Fruit fly (Drosophila melanogaster) whole organism, prepupa: Measurements from ENCODE around the gene Tet.
A peak's percentile ranks its signal among the peaks of the same experiment; 100 is the strongest.

Experiments used
- Blimp-1 ChIP-seq: fragments of 200-800 bp; sonication (Bioruptor generic); optimal IDR thresholded peaks from 3 replicates; lab custom pipeline; 2017; ENCODE audit warnings: missing biosample characterization, missing genetic modification characterization, mild to moderate bottlenecking, moderate library complexity, missing genetic modification reagents
- CG10669 ChIP-seq: fragments of 200-800 bp; sonication (Bioruptor generic); optimal IDR thresholded peaks from 3 replicates; lab custom pipeline; 2018; ENCODE audit warnings: missing biosample characterization, mild to moderate bottlenecking, missing genetic modification characterization, moderate library complexity
- CG11294 ChIP-seq: fragments of 200-800 bp; sonication (Bioruptor generic); IDR thresholded peaks from 2 replicates; pipeline ENCODE4 v1.3.6; 2022; ENCODE audit warnings: missing biosample characterization, missing genetic modification characterization
- CG11762 ChIP-seq: fragments of 200-800 bp; sonication (Bioruptor generic); optimal IDR thresholded peaks from 3 replicates; lab custom pipeline; 2016; ENCODE audit warnings: missing biosample characterization, missing genetic modification characterization; ENCODE audit not compliant: insufficient read depth
- CG15336 ChIP-seq: fragments of 200-800 bp; sonication (Bioruptor generic); IDR thresholded peaks from 2 replicates; pipeline ENCODE4 v1.3.6; 2022; ENCODE audit warnings: missing biosample characterization, missing genetic modification characterization
- CG1621 ChIP-seq: fragments of 200-800 bp; sonication (Bioruptor generic); optimal IDR thresholded peaks from 3 replicates; lab custom pipeline; 2018; ENCODE audit warnings: missing biosample characterization, mild to moderate bottlenecking, missing genetic modification characterization
- CG16779 ChIP-seq: fragments of 200-800 bp; sonication (Bioruptor generic); optimal IDR thresholded peaks from 3 replicates; lab custom pipeline; 2017; ENCODE audit warnings: missing biosample characterization, mild to moderate bottlenecking, missing genetic modification characterization
- CG3032 ChIP-seq: fragments of 200-800 bp; optimal IDR thresholded peaks from 2 replicates; lab custom pipeline; 2019; ENCODE audit warnings: missing biosample characterization, mild to moderate bottlenecking, missing genetic modification characterization, moderate library complexity
- CG31627 ChIP-seq: fragments of 200-800 bp; sonication (Bioruptor generic); optimal IDR thresholded peaks from 3 replicates; lab custom pipeline; 2016; ENCODE audit warnings: missing biosample characterization, missing genetic modification characterization
- CG32006 ChIP-seq: fragments of 200-800 bp; sonication (Bioruptor generic); optimal IDR thresholded peaks from 3 replicates; lab custom pipeline; 2017; ENCODE audit warnings: missing biosample characterization, mild to moderate bottlenecking, missing genetic modification characterization
- CG34406 ChIP-seq: fragments of 200-800 bp; sonication (Bioruptor generic); optimal IDR thresholded peaks from 3 replicates; lab custom pipeline; 2016; ENCODE audit warnings: missing biosample characterization, missing genetic modification characterization
- CG3919 ChIP-seq: fragments of 200-800 bp; sonication (Bioruptor generic); optimal IDR thresholded peaks from 3 replicates; lab custom pipeline; 2016; ENCODE audit warnings: missing biosample characterization, missing genetic modification characterization
- CG4318 ChIP-seq: fragments of 200-800 bp; sonication (Bioruptor generic); optimal IDR thresholded peaks from 3 replicates; lab custom pipeline; 2017; ENCODE audit warnings: missing biosample characterization, mild to moderate bottlenecking, missing genetic modification characterization
- CG6163 ChIP-seq: fragments of 200-800 bp; sonication (Bioruptor generic); IDR thresholded peaks from 3 replicates; pipeline ENCODE4 v1.3.6; 2022; ENCODE audit warnings: missing biosample characterization, missing genetic modification characterization
- CG6276 ChIP-seq: fragments of 200-800 bp; sonication (Bioruptor generic); optimal IDR thresholded peaks from 2 replicates; lab custom pipeline; 2017; ENCODE audit warnings: missing biosample characterization, mild to moderate bottlenecking, missing genetic modification characterization
- CG6808 ChIP-seq: fragments of 200-800 bp; sonication (Bioruptor generic); optimal IDR thresholded peaks from 3 replicates; lab custom pipeline; 2017; ENCODE audit warnings: missing biosample characterization, missing genetic modification characterization, mild to moderate bottlenecking, moderate library complexity, missing genetic modification reagents
- CG6854 ChIP-seq: fragments of 200-800 bp; sonication (Bioruptor generic); optimal IDR thresholded peaks from 2 replicates; lab custom pipeline; 2017; ENCODE audit warnings: missing biosample characterization, mild to moderate bottlenecking, missing genetic modification characterization
- CG7368 ChIP-seq: fragments of 200-800 bp; sonication (Bioruptor generic); optimal IDR thresholded peaks from 3 replicates; lab custom pipeline; 2016; ENCODE audit warnings: missing biosample characterization, missing genetic modification characterization
- CG8119 ChIP-seq: fragments of 200-800 bp; sonication (Bioruptor generic); IDR thresholded peaks from 3 replicates; pipeline ENCODE4 v1.3.6; 2022; ENCODE audit warnings: missing biosample characterization, missing genetic modification characterization
- CG8319 ChIP-seq: fragments of 200-800 bp; sonication (Bioruptor generic); optimal IDR thresholded peaks from 3 replicates; lab custom pipeline; 2016; ENCODE audit warnings: missing biosample characterization, missing genetic modification characterization
- CG8632 ChIP-seq: fragments of 200-800 bp; sonication (Bioruptor generic); optimal IDR thresholded peaks from 3 replicates; lab custom pipeline; 2016; ENCODE audit warnings: missing biosample characterization, missing genetic modification characterization
- Eip75B ChIP-seq: fragments of 200-800 bp; sonication (Bioruptor generic); optimal IDR thresholded peaks from 3 replicates; lab custom pipeline; 2016; ENCODE audit warnings: missing biosample characterization, missing genetic modification characterization
- Eip78C ChIP-seq: fragments of 200-800 bp; sonication (Bioruptor generic); peaks from one replicate; lab custom pipeline; 2016; ENCODE audit warnings: missing biosample characterization, missing genetic modification characterization
- Eip93F ChIP-seq: fragments of 200-800 bp; sonication (Bioruptor generic); optimal IDR thresholded peaks from 2 replicates; lab custom pipeline; 2016; ENCODE audit warnings: missing biosample characterization, mild to moderate bottlenecking, missing genetic modification characterization
- Ets21C ChIP-seq: fragments of 200-800 bp; sonication (Bioruptor generic); optimal IDR thresholded peaks from 3 replicates; lab custom pipeline; 2016; ENCODE audit warnings: missing biosample characterization, missing genetic modification characterization
- Gug ChIP-seq: fragments of 200-800 bp; sonication (Bioruptor generic); IDR thresholded peaks from 2 replicates; pipeline ENCODE4 v1.3.6; 2022; ENCODE audit warnings: missing biosample characterization, missing genetic modification characterization
- Hr38 ChIP-seq: sonication (Bioruptor generic); optimal IDR thresholded peaks from 2 replicates; lab custom pipeline; 2016; ENCODE audit warnings: missing biosample characterization, missing genetic modification characterization
- Lpt ChIP-seq: fragments of 200-800 bp; sonication (Bioruptor generic); optimal IDR thresholded peaks from 3 replicates; lab custom pipeline; 2016; ENCODE audit warnings: missing biosample characterization, missing genetic modification characterization
- Met ChIP-seq: fragments of 200-800 bp; sonication (Bioruptor generic); optimal IDR thresholded peaks from 3 replicates; lab custom pipeline; 2016; ENCODE audit warnings: missing biosample characterization, missing genetic modification characterization
- OdsH ChIP-seq: fragments of 200-800 bp; sonication (Bioruptor generic); optimal IDR thresholded peaks from 3 replicates; lab custom pipeline; 2016; ENCODE audit warnings: missing biosample characterization, missing genetic modification characterization
- Smox ChIP-seq: fragments of 200-800 bp; sonication (Bioruptor generic); optimal IDR thresholded peaks from 3 replicates; lab custom pipeline; 2016; ENCODE audit warnings: missing biosample characterization, missing genetic modification characterization
- Sox102F ChIP-seq: fragments of 200-800 bp; sonication (Bioruptor generic); optimal IDR thresholded peaks from 2 replicates; lab custom pipeline; 2016; ENCODE audit warnings: missing biosample characterization, mild to moderate bottlenecking, missing genetic modification characterization
- Sox14 ChIP-seq: fragments of 200-800 bp; sonication (Bioruptor generic); optimal IDR thresholded peaks from 3 replicates; lab custom pipeline; 2016; ENCODE audit warnings: missing biosample characterization, missing genetic modification characterization
- acj6 ChIP-seq: fragments of 200-800 bp; sonication (Bioruptor generic); optimal IDR thresholded peaks from 3 replicates; lab custom pipeline; 2016; ENCODE audit warnings: missing biosample characterization, missing genetic modification characterization
- cyc ChIP-seq: fragments of 200-800 bp; sonication (Bioruptor generic); optimal IDR thresholded peaks from 3 replicates; lab custom pipeline; 2016; ENCODE audit warnings: missing biosample characterization, missing genetic modification characterization
- dac ChIP-seq: fragments of 200-800 bp; sonication (Bioruptor generic); optimal IDR thresholded peaks from 2 replicates; lab custom pipeline; 2017; ENCODE audit warnings: missing biosample characterization, mild to moderate bottlenecking, missing genetic modification characterization
- dsx ChIP-seq: fragments of 200-800 bp; optimal IDR thresholded peaks from 3 replicates; lab custom pipeline; 2019; ENCODE audit warnings: missing biosample characterization, mild to moderate bottlenecking, missing genetic modification characterization, moderate library complexity; ENCODE audit not compliant: poor library complexity, severe bottlenecking
- eg ChIP-seq: fragments of 200-800 bp; sonication (Bioruptor generic); IDR thresholded peaks from 3 replicates; pipeline ENCODE4 v1.3.6; 2022; ENCODE audit warnings: missing biosample characterization, missing genetic modification characterization
- esn ChIP-seq: fragments of 200-800 bp; sonication (Bioruptor generic); optimal IDR thresholded peaks from 2 replicates; lab custom pipeline; 2016; ENCODE audit warnings: missing biosample characterization, mild to moderate bottlenecking, missing genetic modification characterization, moderate library complexity
- fd59A ChIP-seq: fragments of 200-800 bp; sonication (Bioruptor generic); optimal IDR thresholded peaks from 2 replicates; lab custom pipeline; 2017; ENCODE audit warnings: missing biosample characterization, mild to moderate bottlenecking, missing genetic modification characterization, missing genetic modification reagents
- fd85E ChIP-seq: fragments of 200-800 bp; sonication (Bioruptor generic); optimal IDR thresholded peaks from 3 replicates; lab custom pipeline; 2016; ENCODE audit warnings: missing biosample characterization, missing genetic modification characterization
- fkh ChIP-seq: fragments of 200-800 bp; sonication (Bioruptor generic); optimal IDR thresholded peaks from 3 replicates; lab custom pipeline; 2017; ENCODE audit warnings: missing biosample characterization, mild to moderate bottlenecking, missing genetic modification characterization, moderate library complexity
- net ChIP-seq: fragments of 200-800 bp; sonication (Bioruptor generic); optimal IDR thresholded peaks from 3 replicates; lab custom pipeline; 2016; ENCODE audit warnings: missing biosample characterization, missing genetic modification characterization
- pdm3 ChIP-seq: fragments of 200-800 bp; sonication (Bioruptor generic); optimal IDR thresholded peaks from 3 replicates; lab custom pipeline; 2016; ENCODE audit warnings: missing biosample characterization, missing genetic modification characterization
- ss ChIP-seq, 2 experiments: fragments of 200-800 bp; sonication (Bioruptor generic); optimal IDR thresholded peaks; 2 replicates in 1 of 2; 3 replicates in 1 of 2; lab custom pipeline; 2017 to 2018; ENCODE audit warnings: mild to moderate bottlenecking in 2 of 2, missing biosample characterization in 2 of 2, missing genetic modification characterization in 2 of 2, moderate library complexity in 1 of 2
- svp ChIP-seq: fragments of 200-800 bp; sonication (Bioruptor generic); peaks from one replicate; lab custom pipeline; 2016; ENCODE audit warnings: missing biosample characterization, missing genetic modification characterization

Tet gene

dm6 chr3L:2798463-2798993 is 80.4 kb downstream of the Tet start (continued):
- TF ChIP-seq CG3032 (tag; lab: Kevin White, UChicago) (no peak), CG4318 (GFP tag; lab: Kevin White, UChicago) (no peak), Eip75B (GFP tag; lab: Kevin White, UChicago) (no peak), dac (GFP tag; lab: Kevin White, UChicago) (no peak), eg (GFP tag; lab: Robert Waterston, UW) (no peak; the same call in none of the 3 replicates), CG11762 (GFP tag; lab: Kevin White, UChicago) (no peak), CG8319 (GFP tag; lab: Kevin White, UChicago) (no peak), CG32006 (peak; percentile 2), net (GFP tag; lab: Kevin White, UChicago) (peak; percentile 18), acj6 (GFP tag; lab: Kevin White, UChicago) (no peak), CG6276 (peak; percentile 38)
- TF ChIP-seq, all 60 proteins: peak for 11

DNA sequence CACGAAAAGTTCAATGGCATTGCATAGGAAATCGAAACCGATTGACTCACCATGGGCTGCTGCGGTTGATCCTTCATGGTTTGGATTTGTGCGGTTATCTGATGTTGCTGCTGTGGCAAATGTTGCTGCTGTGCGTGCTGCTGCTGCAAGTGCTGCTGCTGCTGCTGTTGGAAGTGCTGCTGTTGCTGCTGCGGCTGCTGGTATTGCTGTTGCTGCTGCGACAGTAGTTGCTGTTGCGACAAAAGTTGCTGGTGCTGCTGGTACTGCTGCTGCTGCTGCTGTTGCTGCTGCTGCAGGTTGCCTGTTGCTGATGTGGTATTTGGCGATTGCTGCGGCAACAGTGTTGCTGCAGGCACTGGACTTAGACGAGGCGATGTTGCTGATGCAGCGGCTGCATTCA is 82.7 kb downstream of the Tet start:
- TF ChIP-seq CG6808 (GFP tag; lab: Kevin White, UChicago): no peak
- TF ChIP-seq CG3919 (GFP tag; lab: Kevin White, UChicago): peak; percentile 73
- no peak for TF ChIP-seq Sox102F (GFP tag; lab: Kevin White, UChicago)
- TF ChIP-seq CG1621 (tag; lab: Kevin White, UChicago): no peak
- no peak for TF ChIP-seq Eip78C (GFP tag; lab: Kevin White, UChicago)
- no peak for TF ChIP-seq CG11294 (GFP tag; lab: Robert Waterston, UW)
- TF ChIP-seq Eip93F: no peak
- TF ChIP-seq CG31627 (GFP tag; lab: Kevin White, UChicago): no peak
- TF ChIP-seq Hr38 (GFP tag; lab: Kevin White, UChicago): no peak
- TF ChIP-seq CG8119: peak; percentile 39; the same call in 1 of the 3 replicates
- no peak for TF ChIP-seq OdsH
- peak; percentile 8 for TF ChIP-seq dsx
- no peak for TF ChIP-seq CG4318 (GFP tag; lab: Kevin White, UChicago)
- no peak for TF ChIP-seq CG16779 (tag; lab: Kevin White, UChicago)
- no peak for TF ChIP-seq CG7368 (GFP tag; lab: Kevin White, UChicago)
- no peak for TF ChIP-seq Ets21C
- no peak for TF ChIP-seq cyc
- TF ChIP-seq Blimp-1 (GFP tag; lab: Kevin White, UChicago): no peak
- no peak for TF ChIP-seq Smox (GFP tag; lab: Kevin White, UChicago)

- TF ChIP-seq CG34406 (GFP tag; lab: Kevin White, UChicago): peak; percentile 26
- TF ChIP-seq CG11762 (GFP tag; lab: Kevin White, UChicago): no peak
- TF ChIP-seq ss (GFP tag; optimal IDR thresholded peaks at IDR 0.05; lab: Kevin White, UChicago): no peak
- no peak for TF ChIP-seq Lpt (GFP tag; lab: Kevin White, UChicago)
- peak; percentile 71 for TF ChIP-seq pdm3 (GFP tag; lab: Kevin White, UChicago)
- peak; percentile 43 for TF ChIP-seq Sox14 (GFP tag; lab: Kevin White, UChicago)
- peak; percentile 78 for TF ChIP-seq net (GFP tag; lab: Kevin White, UChicago)
- no peak for TF ChIP-seq CG6163 (GFP tag; lab: Robert Waterston, UW)
- TF ChIP-seq Eip93F: no peak
- no peak for TF ChIP-seq CG10669
- TF ChIP-seq cyc: no peak
- peak; percentile 71 for TF ChIP-seq CG6854
- TF ChIP-seq acj6 (GFP tag; lab: Kevin White, UChicago): peak; percentile 68
- no peak for TF ChIP-seq CG6808 (GFP tag; lab: Kevin White, UChicago)
- peak; percentile 35 for TF ChIP-seq Sox102F (GFP tag; lab: Kevin White, UChicago)
- TF ChIP-seq fd85E (GFP tag; lab: Kevin White, UChicago): no peak
- no peak for TF ChIP-seq fkh (GFP tag; lab: Kevin White, UChicago)
- TF ChIP-seq Met (GFP tag; lab: Kevin White, UChicago): peak; percentile 47
- TF ChIP-seq CG31627 (GFP tag; lab: Kevin White, UChicago): peak; percentile 70
- no peak for TF ChIP-seq CG6276
- TF ChIP-seq CG7368 (GFP tag; lab: Kevin White, UChicago): no peak
- peak; percentile 80 for TF ChIP-seq Eip78C (GFP tag; lab: Kevin White, UChicago)
- TF ChIP-seq fd59A (GFP tag; lab: Kevin White, UChicago): no peak
- TF ChIP-seq esn (GFP tag; lab: Kevin White, UChicago): peak; percentile 72
- TF ChIP-seq CG8632: peak; percentile 39
- TF ChIP-seq Gug (GFP tag; lab: Robert Waterston, UW): peak; percentile 79
- TF ChIP-seq CG15336 (GFP tag; lab: Robert Waterston, UW): peak; percentile 89
- no peak for TF ChIP-seq svp (GFP tag; lab: Kevin White, UChicago)
Observed at dm6 chr3L:2795363-2795957, 83.5 kb downstream of the Tet start.
